Fruit fly (Drosophila melanogaster): ENCODE data around the gene CG13795.

Gene CG13795

dm6 chr2L:7675754-7676178 is 50.3 kb downstream of the CG13795 start (continued):
- TF ChIP-seq E2f1 (GFP tag; IDR thresholded peaks at IDR 0.05) (no peak), BEAF-32 (GFP tag; optimal IDR thresholded peaks at IDR 0.05) (no peak), CG14050 (GFP tag; IDR thresholded peaks at IDR 0.05) (no peak), ro (GFP tag; IDR thresholded peaks at IDR 0.05) (no peak), CG8944 (GFP tag; optimal IDR thresholded peaks at IDR 0.05) (no peak), CG14014 (GFP tag; IDR thresholded peaks at IDR 0.05) (no peak), abd-A (tag; optimal IDR thresholded peaks at IDR 0.05) (no peak), CG11456 (GFP tag; IDR thresholded peaks at IDR 0.05) (no peak), Sox102F (GFP tag; optimal IDR thresholded peaks at IDR 0.05) (no peak), CG1529 (GFP tag; optimal IDR thresholded peaks at IDR 0.05) (no peak), caup (GFP tag; optimal IDR thresholded peaks at IDR 0.05; ENCODE audit: severe bottlenecking) (no peak), Max (GFP tag; optimal IDR thresholded peaks at IDR 0.05) (no peak), D (optimal IDR thresholded peaks at IDR 0.05) (no peak), D (GFP tag; optimal IDR thresholded peaks at IDR 0.05) (no peak), danr (GFP tag; IDR thresholded peaks at IDR 0.05) (no peak), nau (GFP tag; optimal IDR thresholded peaks at IDR 0.05) (peak; percentile 5), corto (GFP tag; optimal IDR thresholded peaks at IDR 0.05) (no peak), Rfx (GFP tag; IDR thresholded peaks at IDR 0.05) (0 out of 2 replicates have a peak, but pooled peaks have one; percentile 14), sqz (GFP tag; optimal IDR thresholded peaks at IDR 0.05) (no peak), CG12769 (tag; optimal IDR thresholded peaks at IDR 0.05) (peak; percentile 81), lmd (GFP tag; IDR thresholded peaks at IDR 0.05) (no peak), mirr (GFP tag; optimal IDR thresholded peaks at IDR 0.05) (peak; percentile 30), sr (GFP tag; IDR thresholded peaks at IDR 0.05) (peak; percentile 57; the same call in 1 of the 3 replicates), CG12391 (tag; optimal IDR thresholded peaks at IDR 0.05) (no peak), schlank (tag; optimal IDR thresholded peaks at IDR 0.05) (no peak), CG18619 (GFP tag; optimal IDR thresholded peaks at IDR 0.05) (no peak), dmrt99B (tag; optimal IDR thresholded peaks at IDR 0.05) (no peak), z (GFP tag; IDR thresholded peaks at IDR 0.05) (peak; percentile 91)

dm6 chr2L:7675028-7675749 is 50.9 kb downstream of the CG13795 start, which contains the start of gene Slob:
Gene Slob, minus strand, starts transcription at chr2L:7675078.
- TF ChIP-seq Jarid2 (GFP tag; optimal IDR thresholded peaks at IDR 0.05) (no peak), CG3281 (GFP tag; optimal IDR thresholded peaks at IDR 0.05) (peak; percentile 39), Fer1 (GFP tag; optimal IDR thresholded peaks at IDR 0.05) (peak; percentile 20), CG7556 (GFP tag; optimal IDR thresholded peaks at IDR 0.05) (peak; percentile 1), phol (tag; optimal IDR thresholded peaks at IDR 0.05) (peak; percentile 15), h (optimal IDR thresholded peaks at IDR 0.05) (no peak), CG3995 (GFP tag; optimal IDR thresholded peaks at IDR 0.05) (peak; percentile 34), MTF-1 (GFP tag; optimal IDR thresholded peaks at IDR 0.05; ENCODE audit: borderline replicate concordance) (no peak), CG7839 (tag; optimal IDR thresholded peaks at IDR 0.05) (peak; percentile 28), wek (GFP tag; optimal IDR thresholded peaks at IDR 0.05) (no peak), TFAM (GFP tag; optimal IDR thresholded peaks at IDR 0.05) (no peak), Mad (GFP tag; optimal IDR thresholded peaks at IDR 0.05) (no peak), CG10147 (GFP tag; optimal IDR thresholded peaks at IDR 0.05) (peak; percentile 44), dmrt99B (tag; optimal IDR thresholded peaks at IDR 0.05) (peak; percentile 30), exex (tag; optimal IDR thresholded peaks at IDR 0.05) (peak; percentile 49), Meics (GFP tag; optimal IDR thresholded peaks at IDR 0.05) (peak; percentile 45), Hr51 (GFP tag; optimal IDR thresholded peaks at IDR 0.05) (peak in 1 of 2 experiments; percentile 1), crp (GFP tag; optimal IDR thresholded peaks at IDR 0.05) (peak in 1 of 2 experiments; percentile 51), pfk (GFP tag; optimal IDR thresholded peaks at IDR 0.05) (peak; percentile 87), CG2678 (tag; optimal IDR thresholded peaks at IDR 0.05) (peak; percentile 54), Dref (GFP tag; IDR thresholded peaks at IDR 0.05) (no peak), CG16813 (GFP tag; IDR thresholded peaks at IDR 0.05; ENCODE audit: partially characterized antibody) (no peak), CG5180 (GFP tag; optimal IDR thresholded peaks at IDR 0.05) (no peak)
